Worm (Caenorhabditis elegans): ENCODE results near the gene F49H6.17.

ce11 chrV:17000204-17000603 lies 19.6 kb upstream of the F49H6.17 start, which contains the start of gene str-217:
- no peak for TF ChIP-seq tab-1 (GFP tag; IDR thresholded peaks at IDR 0.05)
- no peak for TF ChIP-seq ztf-23 (GFP tag; IDR thresholded peaks at IDR 0.05)
- TF ChIP-seq klf-2 (GFP tag; conservative IDR thresholded peaks at IDR 0.05) = no peak
- no peak for TF ChIP-seq med-1 (GFP tag; optimal IDR thresholded peaks at IDR 0.05; ENCODE audit: insufficient read depth)
- no peak for TF ChIP-seq flt-1 (GFP tag; IDR thresholded peaks at IDR 0.05)

Data from whole organism, midembryonic.